Fruit fly (Drosophila melanogaster) whole organism, embryonic: Measurements from ENCODE around the gene CG2533.

Source experiments
- ATbp ChIP-seq: fragments of 200-800 bp; sonication (Bioruptor generic); optimal IDR thresholded peaks from 2 replicates; lab custom pipeline; 2017; ENCODE audit warnings: missing biosample characterization, mild to moderate bottlenecking, missing genetic modification characterization, missing genetic modification reagents
- Ada2b ChIP-seq: fragments of 200-800 bp; sonication (Bioruptor generic); IDR thresholded peaks from 2 replicates; pipeline ENCODE4 v1.3.6; 2022; ENCODE audit warnings: missing biosample characterization, missing genetic modification characterization
- B-H1 ChIP-seq: fragments of 200-800 bp; sonication (Bioruptor generic); IDR thresholded peaks from 3 replicates; pipeline ENCODE4 v1.3.6; 2022; ENCODE audit warnings: missing biosample characterization, missing genetic modification characterization
- B-H2 ChIP-seq: fragments of 200-800 bp; sonication (Bioruptor generic); optimal IDR thresholded peaks from 2 replicates; lab custom pipeline; 2018; ENCODE audit warnings: missing biosample characterization, mild to moderate bottlenecking, missing genetic modification characterization
- CG10959 ChIP-seq: fragments of 200-800 bp; sonication (Bioruptor generic); IDR thresholded peaks from 2 replicates; pipeline ENCODE4 v1.3.6; 2022; ENCODE audit warnings: missing biosample characterization, missing genetic modification characterization
- CG11560 ChIP-seq: fragments of 200-800 bp; sonication (Bioruptor generic); IDR thresholded peaks from 3 replicates; pipeline ENCODE4 v1.3.6; 2022; ENCODE audit warnings: missing biosample characterization, missing genetic modification characterization
- CG12219 ChIP-seq: fragments of 200-800 bp; sonication (Bioruptor generic); optimal IDR thresholded peaks from 3 replicates; lab custom pipeline; 2018; ENCODE audit warnings: missing biosample characterization, mild to moderate bottlenecking, missing genetic modification characterization
- CG13287 ChIP-seq: fragments of 200-800 bp; sonication (Bioruptor generic); IDR thresholded peaks from 2 replicates; pipeline ENCODE4 v1.3.6; 2022; ENCODE audit warnings: missing biosample characterization, missing genetic modification characterization; ENCODE audit not compliant: partially characterized antibody
- CG14050 ChIP-seq: fragments of 200-800 bp; sonication (Bioruptor generic); IDR thresholded peaks from 3 replicates; pipeline ENCODE4 v1.3.6; 2022; ENCODE audit warnings: missing biosample characterization, missing genetic modification characterization
- CG1529 ChIP-seq: fragments of 200-800 bp; sonication (Bioruptor generic); optimal IDR thresholded peaks from 3 replicates; lab custom pipeline; 2018; ENCODE audit warnings: missing biosample characterization, missing genetic modification characterization
- CG15479 ChIP-seq: fragments of 200-800 bp; sonication (Bioruptor generic); optimal IDR thresholded peaks from 3 replicates; lab custom pipeline; 2019; ENCODE audit warnings: missing biosample characterization, mild to moderate bottlenecking, missing genetic modification characterization, moderate library complexity
- CG16779 ChIP-seq: fragments of 200-800 bp; sonication (Bioruptor generic); IDR thresholded peaks from 2 replicates; pipeline ENCODE4 v1.3.6; 2022; ENCODE audit warnings: missing biosample characterization, missing genetic modification characterization
- CG17328 ChIP-seq: fragments of 200-800 bp; sonication (Bioruptor generic); IDR thresholded peaks from 2 replicates; pipeline ENCODE4 v1.3.6; 2022; ENCODE audit warnings: missing biosample characterization, missing genetic modification characterization
- CG17912 ChIP-seq: fragments of 200-800 bp; sonication (Bioruptor generic); optimal IDR thresholded peaks from 2 replicates; lab custom pipeline; 2018; ENCODE audit warnings: missing biosample characterization, mild to moderate bottlenecking, missing genetic modification characterization
- CG18262 ChIP-seq: fragments of 200-800 bp; optimal IDR thresholded peaks from 3 replicates; lab custom pipeline; 2019; ENCODE audit warnings: missing biosample characterization, mild to moderate bottlenecking, missing genetic modification characterization, moderate library complexity
- CG2120 ChIP-seq: fragments of 200-800 bp; sonication (Bioruptor generic); optimal IDR thresholded peaks from 3 replicates; lab custom pipeline; 2016; ENCODE audit warnings: missing biosample characterization, missing genetic modification characterization
- CG2202 ChIP-seq: fragments of 200-800 bp; sonication (Bioruptor generic); optimal IDR thresholded peaks from 2 replicates; lab custom pipeline; 2018; ENCODE audit warnings: missing biosample characterization, mild to moderate bottlenecking, missing genetic modification characterization
- CG2875 ChIP-seq: fragments of 200-800 bp; sonication (Bioruptor generic); optimal IDR thresholded peaks from 2 replicates; lab custom pipeline; 2017; ENCODE audit warnings: missing biosample characterization, mild to moderate bottlenecking, missing genetic modification characterization, missing genetic modification reagents
- CG30020 ChIP-seq: fragments of 200-800 bp; optimal IDR thresholded peaks from 2 replicates; lab custom pipeline; 2019; ENCODE audit warnings: missing biosample characterization, mild to moderate bottlenecking, missing genetic modification characterization, moderate library complexity
- CG33557 ChIP-seq: fragments of 200-800 bp; sonication (Bioruptor generic); optimal IDR thresholded peaks from 2 replicates; lab custom pipeline; 2019; ENCODE audit warnings: missing biosample characterization, mild to moderate bottlenecking, missing genetic modification characterization, moderate library complexity
- CG3838 ChIP-seq: fragments of 200-800 bp; sonication (Bioruptor generic); optimal IDR thresholded peaks from 3 replicates; lab custom pipeline; 2016; ENCODE audit warnings: missing biosample characterization, missing genetic modification characterization
- CG3995 ChIP-seq: fragments of 200-800 bp; sonication (Bioruptor generic); optimal IDR thresholded peaks from 3 replicates; lab custom pipeline; 2016; ENCODE audit warnings: missing biosample characterization, missing genetic modification characterization
- CG5180 ChIP-seq: fragments of 200-800 bp; sonication (Bioruptor generic); optimal IDR thresholded peaks from 3 replicates; lab custom pipeline; 2017; ENCODE audit warnings: missing biosample characterization, missing genetic modification characterization, mild to moderate bottlenecking, moderate library complexity, missing genetic modification reagents
- CG8359 ChIP-seq: fragments of 200-800 bp; sonication (Bioruptor generic); optimal IDR thresholded peaks from 2 replicates; lab custom pipeline; 2017; ENCODE audit warnings: missing biosample characterization, mild to moderate bottlenecking, missing genetic modification characterization, borderline replicate concordance
- CG9797 ChIP-seq: fragments of 200-800 bp; sonication (Bioruptor generic); optimal IDR thresholded peaks from 3 replicates; lab custom pipeline; 2018; ENCODE audit warnings: missing biosample characterization, mild to moderate bottlenecking, missing genetic modification characterization
- CHES-1-like ChIP-seq: fragments of 200-800 bp; sonication (Bioruptor generic); optimal IDR thresholded peaks from 2 replicates; lab custom pipeline; 2016; ENCODE audit warnings: missing biosample characterization, missing genetic modification characterization
- GATAe ChIP-seq: fragments of 200-800 bp; sonication (Bioruptor generic); conservative IDR thresholded peaks from 2 replicates; pipeline ENCODE4 v1.3.6; 2022; ENCODE audit warnings: missing biosample characterization, missing genetic modification characterization
- H2.0 ChIP-seq: fragments of 200-800 bp; sonication (Bioruptor generic); IDR thresholded peaks from 2 replicates; pipeline ENCODE4 v1.3.6; 2022; ENCODE audit warnings: missing biosample characterization, missing genetic modification characterization
- Myb ChIP-seq: fragments of 200-800 bp; sonication (Bioruptor generic); optimal IDR thresholded peaks from 2 replicates; lab custom pipeline; 2016; ENCODE audit warnings: missing biosample characterization, missing genetic modification characterization
- Nf-YC ChIP-seq: fragments of 200-800 bp; optimal IDR thresholded peaks from 3 replicates; lab custom pipeline; 2019; ENCODE audit warnings: missing biosample characterization, mild to moderate bottlenecking, missing genetic modification characterization, moderate library complexity
- Oli ChIP-seq: fragments of 200-800 bp; sonication (Bioruptor generic); optimal IDR thresholded peaks from 2 replicates; lab custom pipeline; 2018; ENCODE audit warnings: missing biosample characterization, mild to moderate bottlenecking, missing genetic modification characterization, moderate library complexity
- Sox100B ChIP-seq: fragments of 200-800 bp; sonication (Bioruptor generic); optimal IDR thresholded peaks from 3 replicates; lab custom pipeline; 2018; ENCODE audit warnings: missing biosample characterization, mild to moderate bottlenecking, missing genetic modification characterization
- TFAM ChIP-seq: fragments of 200-800 bp; sonication (Bioruptor generic); optimal IDR thresholded peaks from 2 replicates; lab custom pipeline; 2017; ENCODE audit warnings: missing biosample characterization, missing genetic modification characterization, inconsistent platforms
- ab ChIP-seq: fragments of 200-800 bp; sonication (Bioruptor generic); optimal IDR thresholded peaks from 2 replicates; lab custom pipeline; 2016; ENCODE audit warnings: missing biosample characterization, missing genetic modification characterization
- amos ChIP-seq: fragments of 200-800 bp; sonication (Bioruptor generic); IDR thresholded peaks from 2 replicates; pipeline ENCODE4 v1.3.6; 2022; ENCODE audit warnings: missing biosample characterization, missing genetic modification characterization; ENCODE audit not compliant: partially characterized antibody
- bcd ChIP-seq: fragments of 200-800 bp; sonication (Bioruptor generic); optimal IDR thresholded peaks from 2 replicates; lab custom pipeline; 2017; ENCODE audit warnings: missing biosample characterization, mild to moderate bottlenecking, missing genetic modification characterization
- crp ChIP-seq, 2 experiments: fragments of 200-800 bp; sonication (Bioruptor generic); optimal IDR thresholded peaks; 2 replicates in 1 of 2; 3 replicates in 1 of 2; lab custom pipeline; 2017; ENCODE audit warnings: missing biosample characterization in 2 of 2, missing genetic modification characterization in 2 of 2, mild to moderate bottlenecking in 1 of 2, moderate library complexity in 1 of 2
- esg ChIP-seq: fragments of 200-800 bp; sonication (Bioruptor generic); conservative IDR thresholded peaks from 2 replicates; pipeline ENCODE4 v1.3.6; 2022; ENCODE audit warnings: missing biosample characterization, missing genetic modification characterization
- gt ChIP-seq: fragments of 200-800 bp; sonication (Bioruptor generic); IDR thresholded peaks from 2 replicates; pipeline ENCODE4 v1.3.6; 2022; ENCODE audit warnings: missing biosample characterization, missing genetic modification characterization
- lilli ChIP-seq: fragments of 200-800 bp; sonication (Bioruptor generic); optimal IDR thresholded peaks from 3 replicates; lab custom pipeline; 2016; ENCODE audit warnings: missing biosample characterization, missing genetic modification characterization
- mirr ChIP-seq: fragments of 200-800 bp; sonication (Bioruptor generic); optimal IDR thresholded peaks from 3 replicates; lab custom pipeline; 2018; ENCODE audit warnings: missing biosample characterization, mild to moderate bottlenecking, missing genetic modification characterization
- nmo ChIP-seq: fragments of 200-800 bp; sonication (Bioruptor generic); optimal IDR thresholded peaks from 2 replicates; lab custom pipeline; 2018; ENCODE audit warnings: missing biosample characterization, mild to moderate bottlenecking, missing genetic modification characterization, moderate library complexity
- prd ChIP-seq, 3 experiments: fragments of >200 bp in 2 of 3; fragments of 200-800 bp in 1 of 3; sonication (Bioruptor generic) in 1 of 3; optimal IDR thresholded peaks in 2 of 3; IDR thresholded peaks in 1 of 3; 2 replicates in 2 of 3; 3 replicates in 1 of 3; pipeline versions ENCODE4 v1.3.6 to Lab custom; 2017 to 2022; ENCODE audit warnings: missing biosample characterization in 1 of 3, missing genetic modification characterization in 1 of 3
- scrt ChIP-seq: fragments of 200-800 bp; sonication (Bioruptor generic); optimal IDR thresholded peaks from 2 replicates; lab custom pipeline; 2018; ENCODE audit warnings: missing biosample characterization, mild to moderate bottlenecking, missing genetic modification characterization, moderate library complexity
- sna ChIP-seq: fragments of 200-800 bp; sonication (Bioruptor generic); IDR thresholded peaks from 2 replicates; pipeline ENCODE4 v1.3.6; 2022; ENCODE audit warnings: missing biosample characterization, missing genetic modification characterization; ENCODE audit not compliant: partially characterized antibody
- tup ChIP-seq: fragments of 200-800 bp; sonication (Bioruptor generic); optimal IDR thresholded peaks from 2 replicates; lab custom pipeline; 2016; ENCODE audit warnings: missing biosample characterization, mild to moderate bottlenecking, missing genetic modification characterization, moderate library complexity
- vnd ChIP-seq: fragments of 200-800 bp; sonication (Bioruptor generic); IDR thresholded peaks from 3 replicates; pipeline ENCODE4 v1.3.6; 2022; ENCODE audit warnings: missing biosample characterization, missing genetic modification characterization; ENCODE audit not compliant: partially characterized antibody
- zf30C ChIP-seq: fragments of 200-800 bp; sonication (Bioruptor generic); optimal IDR thresholded peaks from 3 replicates; lab custom pipeline; 2018; ENCODE audit warnings: missing biosample characterization, mild to moderate bottlenecking, missing genetic modification characterization

The CG2533 gene

DNA sequence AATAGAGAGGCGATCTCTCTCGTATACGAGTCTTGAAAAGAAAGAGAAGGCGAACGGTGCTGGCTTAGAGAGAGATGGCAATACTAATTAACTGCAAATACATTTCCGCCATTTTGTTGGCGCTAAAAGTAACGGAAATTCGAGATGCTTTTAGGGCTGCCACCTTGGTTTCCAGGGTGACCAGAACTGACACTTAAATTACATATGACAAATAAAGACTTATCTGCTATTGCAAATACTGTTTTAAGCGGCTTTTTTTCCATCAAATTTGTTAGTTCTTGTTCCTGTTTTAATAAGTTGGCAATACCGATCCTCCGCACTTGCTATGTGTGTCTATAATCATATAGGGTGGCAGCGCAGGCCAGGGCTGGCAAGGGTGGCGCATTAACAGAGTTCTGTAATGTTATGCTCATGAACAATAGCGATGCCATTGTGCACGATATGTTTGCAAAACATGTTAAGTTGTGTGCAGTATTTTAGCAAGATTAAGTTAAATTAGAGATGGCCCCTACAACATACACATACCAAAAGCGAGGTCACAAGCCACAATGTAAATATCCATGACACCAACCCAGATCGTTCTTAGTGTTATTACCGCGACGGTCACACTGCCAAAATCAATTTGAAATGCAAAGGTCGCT lies 23.7 kb downstream of the CG2533 start, which contains the start of gene nod (continued):
- TF ChIP-seq CG18262 (tag; lab: Kevin White, UChicago) (peak; percentile 55), GATAe (GFP tag; lab: Robert Waterston, UW) (no peak), CG5180 (GFP tag; lab: Kevin White, UChicago) (no peak), CG1529 (GFP tag; lab: Kevin White, UChicago) (no peak), CG2120 (peak; percentile 80), bcd (peak; percentile 61), tup (GFP tag; lab: Kevin White, UChicago) (no peak), esg (GFP tag; lab: Robert Waterston, UW) (peak; percentile 59), CG3838 (no peak), CG17912 (GFP tag; lab: Kevin White, UChicago) (no peak), TFAM (GFP tag; lab: Kevin White, UChicago) (no peak), Nf-YC (peak; percentile 48), mirr (GFP tag; lab: Kevin White, UChicago) (peak; percentile 42), CG33557 (no peak), CG11560 (tag; lab: Robert Waterston, UW) (peak; percentile 47; the same call in 1 of the 3 replicates), lilli (peak; percentile 79), zf30C (GFP tag; lab: Kevin White, UChicago) (no peak), CG16779 (GFP tag; lab: Robert Waterston, UW) (no peak), CG15479 (GFP tag; lab: Kevin White, UChicago) (peak; percentile 66), vnd (GFP tag; lab: Robert Waterston, UW) (no peak), Myb (peak; percentile 97), nmo (GFP tag; lab: Kevin White, UChicago) (peak; percentile 64), CHES-1-like (peak; percentile 51), CG10959 (GFP tag; lab: Robert Waterston, UW) (no peak), gt (GFP tag; lab: Robert Waterston, UW) (no peak), CG12219 (GFP tag; lab: Kevin White, UChicago) (peak; percentile 28), CG2202 (tag; lab: Kevin White, UChicago) (no peak), H2.0 (GFP tag; lab: Robert Waterston, UW) (peak; percentile 44; the same call in 1 of the 2 replicates), Sox100B (GFP tag; lab: Kevin White, UChicago) (no peak), Oli (tag; lab: Kevin White, UChicago) (peak; percentile 50), sna (GFP tag; lab: Robert Waterston, UW) (0 out of 2 replicates have a peak, but pooled peaks have one; percentile 34), Ada2b (GFP tag; lab: Robert Waterston, UW) (0 out of 2 replicates have a peak, but pooled peaks have one; percentile 42), crp (GFP tag; optimal IDR thresholded peaks at IDR 0.05; lab: Kevin White, UChicago) (no peak), CG8359 (no peak), amos (peak; percentile 66), B-H1 (GFP tag; lab: Robert Waterston, UW) (0 out of 3 replicates have a peak, but pooled peaks have one; percentile 18), CG14050 (GFP tag; lab: Robert Waterston, UW) (peak; percentile 28; the same call in 1 of the 3 replicates), ab (GFP tag; lab: Kevin White, UChicago) (no peak), CG30020 (tag; lab: Kevin White, UChicago) (peak; percentile 10), scrt (GFP tag; lab: Kevin White, UChicago) (no peak), B-H2 (peak; percentile 63), CG3995 (no peak), CG13287 (peak; percentile 85), prd (optimal IDR thresholded peaks at IDR 0.05; lab: Kevin White, UChicago) (no peak), prd (GFP tag; IDR thresholded peaks at IDR 0.05; lab: Robert Waterston, UW) (peak; percentile 68; the same call in 2 of the 3 replicates), CG9797 (GFP tag; lab: Kevin White, UChicago) (peak; percentile 93), CG2875 (GFP tag; lab: Kevin White, UChicago) (peak; percentile 40), ATbp (GFP tag; lab: Kevin White, UChicago) (no peak), CG17328 (GFP tag; lab: Robert Waterston, UW) (peak; percentile 57)
